Fruit fly (Drosophila melanogaster): ENCODE data around the gene nkd.
A peak's percentile ranks its signal among the peaks of the same experiment; 100 is the strongest.

Gene nkd

DNA sequence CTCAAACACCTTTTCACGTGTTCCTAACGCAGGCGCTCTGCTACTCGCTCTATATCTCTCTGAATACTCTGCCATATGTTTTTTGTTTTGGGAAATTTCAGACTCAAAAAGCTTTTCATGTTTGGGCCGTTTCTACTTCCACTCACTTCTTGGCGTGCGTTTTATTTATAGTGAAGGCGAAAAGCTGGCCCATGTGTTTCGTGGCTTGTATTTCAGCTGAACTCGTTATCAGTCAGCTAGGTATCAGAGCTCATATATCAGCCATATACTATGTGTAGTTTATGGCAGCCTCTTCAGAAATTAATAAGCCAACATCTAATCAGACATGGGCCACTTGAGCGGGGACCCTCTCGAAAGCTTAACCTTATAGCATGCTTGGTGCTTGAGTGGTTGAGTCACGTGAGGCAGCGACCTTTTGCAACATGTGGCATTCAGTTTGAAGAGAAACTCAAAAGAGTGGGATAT lies 50.7 kb downstream of the nkd start (continued):
- TF ChIP-seq ham (GFP tag; IDR thresholded peaks at IDR 0.05) (no peak), exex (tag; optimal IDR thresholded peaks at IDR 0.05) (peak; percentile 92), sens (GFP tag) (no peak), CG12391 (tag; optimal IDR thresholded peaks at IDR 0.05) (no peak), CG34376 (GFP tag; optimal IDR thresholded peaks at IDR 0.05) (peak; percentile 81), CG12769 (tag; optimal IDR thresholded peaks at IDR 0.05) (peak; percentile 48), sug (tag; optimal IDR thresholded peaks at IDR 0.05) (peak; percentile 95)

- TF ChIP-seq rib (GFP tag; IDR thresholded peaks at IDR 0.05), result no peak
- TF ChIP-seq Pdp1 (GFP tag; optimal IDR thresholded peaks at IDR 0.05), result peak in 1 of 2 experiments; percentile 73
- peak; percentile 73 for TF ChIP-seq sr (GFP tag; IDR thresholded peaks at IDR 0.05)
- 0 out of 2 replicates have a peak, but pooled peaks have one; percentile 29 for TF ChIP-seq stc (GFP tag; IDR thresholded peaks at IDR 0.05)
- TF ChIP-seq sima (GFP tag; optimal IDR thresholded peaks at IDR 0.05), result no peak
- no peak for TF ChIP-seq CG16815 (GFP tag; optimal IDR thresholded peaks at IDR 0.05)
- TF ChIP-seq Rx (GFP tag; IDR thresholded peaks at IDR 0.05), result no peak
- TF ChIP-seq Oli (tag; optimal IDR thresholded peaks at IDR 0.05), result no peak
- no peak for TF ChIP-seq CG17385 (GFP tag; optimal IDR thresholded peaks at IDR 0.05)
- TF ChIP-seq CG4820 (GFP tag; optimal IDR thresholded peaks at IDR 0.05), result no peak
- TF ChIP-seq tap (tag; optimal IDR thresholded peaks at IDR 0.05), result no peak
- no peak for TF ChIP-seq bsh (GFP tag; optimal IDR thresholded peaks at IDR 0.05)
- 0 out of 2 replicates have a peak, but pooled peaks have one; percentile 17 for TF ChIP-seq Bgb (GFP tag; IDR thresholded peaks at IDR 0.05; ENCODE audit: partially characterized antibody)
- TF ChIP-seq vnd (GFP tag; IDR thresholded peaks at IDR 0.05; ENCODE audit: partially characterized antibody), result 0 out of 3 replicates have a peak, but pooled peaks have one; percentile 24
- 0 out of 3 replicates have a peak, but pooled peaks have one; percentile 22 for TF ChIP-seq gce (GFP tag; IDR thresholded peaks at IDR 0.05)
- no peak for TF ChIP-seq inv (GFP tag; IDR thresholded peaks at IDR 0.05; ENCODE audit: partially characterized antibody)
- TF ChIP-seq Trl (optimal IDR thresholded peaks at IDR 0.05), result no peak
- TF ChIP-seq Trl (GFP tag; optimal IDR thresholded peaks at IDR 0.05), result no peak
- no peak for TF ChIP-seq CG14050 (GFP tag; IDR thresholded peaks at IDR 0.05)
- TF ChIP-seq sens (GFP tag), result peak; percentile 2
- TF ChIP-seq Hsf (GFP tag; optimal IDR thresholded peaks at IDR 0.05), result no peak
- TF ChIP-seq Lhr (GFP tag; optimal IDR thresholded peaks at IDR 0.05), result no peak
- TF ChIP-seq chinmo (GFP tag; IDR thresholded peaks at IDR 0.05; ENCODE audit: partially characterized antibody), result 0 out of 4 replicates have a peak, but pooled peaks have one; percentile 8
- TF ChIP-seq dysf (GFP tag; IDR thresholded peaks at IDR 0.05), result no peak
- TF ChIP-seq CG8089 (GFP tag; optimal IDR thresholded peaks at IDR 0.05), result no peak
- TF ChIP-seq CG14965 (GFP tag; optimal IDR thresholded peaks at IDR 0.05; ENCODE audit: borderline replicate concordance), result no peak
- no peak for TF ChIP-seq CG3847 (GFP tag; IDR thresholded peaks at IDR 0.05)
- TF ChIP-seq aop (GFP tag; IDR thresholded peaks at IDR 0.05), result no peak
- TF ChIP-seq hkb (optimal IDR thresholded peaks at IDR 0.05), result no peak
- TF ChIP-seq hkb (GFP tag; IDR thresholded peaks at IDR 0.05), result 0 out of 2 replicates have a peak, but pooled peaks have one; percentile 28
- no peak for TF ChIP-seq gsb-n (tag; optimal IDR thresholded peaks at IDR 0.05)
- TF ChIP-seq CG5953 (GFP tag; IDR thresholded peaks at IDR 0.05), result 0 out of 2 replicates have a peak, but pooled peaks have one; percentile 9
- no peak for TF ChIP-seq esg (GFP tag; conservative IDR thresholded peaks at IDR 0.05)
- TF ChIP-seq z (GFP tag; IDR thresholded peaks at IDR 0.05), result peak; percentile 43; the same call in 1 of the 3 replicates
- TF ChIP-seq crol (GFP tag; IDR thresholded peaks at IDR 0.05), result no peak
- no peak for TF ChIP-seq gsb (GFP tag; IDR thresholded peaks at IDR 0.05)
- TF ChIP-seq CG15514 (GFP tag; optimal IDR thresholded peaks at IDR 0.05), result no peak
- TF ChIP-seq CG11398 (GFP tag; optimal IDR thresholded peaks at IDR 0.05), result no peak
- TF ChIP-seq CG3995 (GFP tag; optimal IDR thresholded peaks at IDR 0.05), result peak; percentile 7
- TF ChIP-seq CG11247 (GFP tag; IDR thresholded peaks at IDR 0.05), result no peak
- peak; percentile 54; the same call in 1 of the 2 replicates for TF ChIP-seq vvl (GFP tag; IDR thresholded peaks at IDR 0.05)
- no peak for TF ChIP-seq bigmax (GFP tag; optimal IDR thresholded peaks at IDR 0.05)
- TF ChIP-seq CG4854 (GFP tag; optimal IDR thresholded peaks at IDR 0.05), result no peak
These were observed 51.5 kb downstream of the nkd start for dm6 chr3L:18993578-18994255.
